Worm (Caenorhabditis elegans): ENCODE results near the gene ZK856.4.

ZK856.4 gene

ce11 chrV:10212627-10213026 is 29.5 kb downstream of the ZK856.4 start, which contains the start of gene hpo-40:
TSS of gene hpo-40 (plus strand) at chrV:10212927.
- TF ChIP-seq F52B5.7 (tag; optimal IDR thresholded peaks at IDR 0.05), result no peak
- peak; percentile 34 for TF ChIP-seq lsl-1 (GFP tag; optimal IDR thresholded peaks at IDR 0.05)

ce11 chrV:10216724-10217123 is 33.6 kb downstream of the ZK856.4 start, which contains the start of gene ZK856.14:
TSS of gene ZK856.14 (plus strand) at chrV:10217024.
- TF ChIP-seq rpc-1 (optimal IDR thresholded peaks at IDR 0.05), result no peak
- no peak for TF ChIP-seq rpc-1 (tag; optimal IDR thresholded peaks at IDR 0.05)
- no peak for TF ChIP-seq lin-35 (GFP tag; optimal IDR thresholded peaks at IDR 0.05)

- TF ChIP-seq pbrm-1 (GFP tag; IDR thresholded peaks at IDR 0.05) (no peak), ZK185.1 (tag; optimal IDR thresholded peaks at IDR 0.05; ENCODE audit: poor library complexity, severe bottlenecking) (no peak), pha-4 (tag; optimal IDR thresholded peaks at IDR 0.05) (no peak), ccch-3 (GFP tag; optimal IDR thresholded peaks at IDR 0.05) (no peak), athp-1 (tag; optimal IDR thresholded peaks at IDR 0.05) (no peak), mxl-1 (tag; optimal IDR thresholded peaks at IDR 0.05) (no peak), B0019.2 (GFP tag; conservative IDR thresholded peaks at IDR 0.05) (no peak), ztf-22 (GFP tag; optimal IDR thresholded peaks at IDR 0.05) (no peak), D2030.7 (GFP tag; IDR thresholded peaks at IDR 0.05) (no peak), C17E4.6 (GFP tag; IDR thresholded peaks at IDR 0.05) (no peak)
Measured at ce11 chrV:10220605-10221004, 37.5 kb downstream of the ZK856.4 start, which contains the start of gene C12D8.13. TSS of gene C12D8.13 (minus strand) at chrV:10220705.

ce11 chrV:10221317-10221716 is 38.2 kb downstream of the ZK856.4 start, which contains the start of the genes fipr-5 and fipr-9:
TSS of gene fipr-5 (minus strand) at chrV:10221417.
TSS of gene fipr-9 (plus strand) at chrV:10221662.
- TF ChIP-seq ztf-22 (GFP tag; optimal IDR thresholded peaks at IDR 0.05), result no peak
- TF ChIP-seq cebp-1 (GFP tag; IDR thresholded peaks at IDR 0.05), result no peak
- TF ChIP-seq cebp-1 (tag; optimal IDR thresholded peaks at IDR 0.05), result no peak
- TF ChIP-seq lin-54 (GFP tag; optimal IDR thresholded peaks at IDR 0.05), result no peak
- no peak for TF ChIP-seq aptf-2 (GFP tag; conservative IDR thresholded peaks at IDR 0.05)
- no peak for TF ChIP-seq bed-2 (GFP tag; IDR thresholded peaks at IDR 0.05)
- TF ChIP-seq madf-6 (GFP tag; IDR thresholded peaks at IDR 0.05), result no peak
- no peak for TF ChIP-seq nfya-1 (tag; optimal IDR thresholded peaks at IDR 0.05; ENCODE audit: borderline replicate concordance, insufficient read depth)
- TF ChIP-seq die-1 (tag; optimal IDR thresholded peaks at IDR 0.05), result no peak
- TF ChIP-seq attf-3 (GFP tag; conservative IDR thresholded peaks at IDR 0.05), result no peak
- TF ChIP-seq C06A6.2 (GFP tag; conservative IDR thresholded peaks at IDR 0.05), result no peak
- no peak for TF ChIP-seq ceh-40 (GFP tag; IDR thresholded peaks at IDR 0.05)
- TF ChIP-seq F49E8.2 (tag; optimal IDR thresholded peaks at IDR 0.05; ENCODE audit: insufficient read depth), result no peak
- no peak for TF ChIP-seq F37B4.10 (GFP tag; IDR thresholded peaks at IDR 0.05)
- no peak for TF ChIP-seq rec-8 (tag; optimal IDR thresholded peaks at IDR 0.05)
- TF ChIP-seq him-1 (tag; optimal IDR thresholded peaks at IDR 0.05), result no peak

- no peak for TF ChIP-seq Y56A3A.18 (GFP tag; IDR thresholded peaks at IDR 0.05)
- TF ChIP-seq ZK185.1 (tag; optimal IDR thresholded peaks at IDR 0.05; ENCODE audit: poor library complexity, severe bottlenecking), result no peak
- TF ChIP-seq attf-3 (GFP tag; conservative IDR thresholded peaks at IDR 0.05), result no peak
- TF ChIP-seq rcor-1 (GFP tag; IDR thresholded peaks at IDR 0.05), result no peak
- TF ChIP-seq Y53F4B.3 (GFP tag; IDR thresholded peaks at IDR 0.05), result no peak
- no peak for TF ChIP-seq mcd-1 (GFP tag; IDR thresholded peaks at IDR 0.05)
- no peak for TF ChIP-seq mxl-1 (tag; optimal IDR thresholded peaks at IDR 0.05)
- no peak for TF ChIP-seq rec-8 (tag; optimal IDR thresholded peaks at IDR 0.05)
- TF ChIP-seq nhr-179 (tag; optimal IDR thresholded peaks at IDR 0.05), result no peak
- no peak for TF ChIP-seq snpc-3.4 (tag; optimal IDR thresholded peaks at IDR 0.05)
- no peak for TF ChIP-seq F52B5.7 (tag; optimal IDR thresholded peaks at IDR 0.05)
- no peak for TF ChIP-seq dpl-1 (GFP tag; optimal IDR thresholded peaks at IDR 0.05)
- no peak for TF ChIP-seq B0035.1 (tag; optimal IDR thresholded peaks at IDR 0.05)
- no peak for TF ChIP-seq unc-130 (GFP tag; optimal IDR thresholded peaks at IDR 0.05)
- TF ChIP-seq Y53G8AR.9 (GFP tag; conservative IDR thresholded peaks at IDR 0.05), result no peak
- TF ChIP-seq somi-1 (GFP tag; optimal IDR thresholded peaks at IDR 0.05), result no peak
Measured at ce11 chrV:10222007-10222406, 38.9 kb downstream of the ZK856.4 start, which contains the start of gene C12D8.20. TSS of gene C12D8.20 (plus strand) at chrV:10222307.
